Worm (Caenorhabditis elegans) whole organism, L4 larva: Measurements from ENCODE around the gene cls-3.

ENCODE experiments used
- F37D6.2 ChIP-seq: sonication (generic microtip); optimal IDR thresholded peaks from 2 replicates; lab custom pipeline; 2016; ENCODE audit warnings: mild to moderate bottlenecking, missing genetic modification characterization, missing compliant biosample characterization
- T26A8.4 ChIP-seq: fragments of 200-800 bp; sonication (Bioruptor generic); IDR thresholded peaks from 2 replicates; pipeline ENCODE4 v1.3.6; 2022; ENCODE audit warnings: missing genetic modification characterization, missing compliant biosample characterization
- Y105C5A.15 ChIP-seq: fragments of 200-800 bp; sonication (Bioruptor generic); IDR thresholded peaks from 2 replicates; pipeline ENCODE4 v1.3.6; 2022; ENCODE audit warnings: missing genetic modification characterization, missing compliant biosample characterization
- ZK546.5 ChIP-seq, 2 experiments: sonication (generic microtip); optimal IDR thresholded peaks; 2 replicates each; lab custom pipeline; 2017; ENCODE audit warnings: missing biosample characterization in 2 of 2, missing genetic modification characterization in 2 of 2
- aha-1 ChIP-seq: fragments of 150-350 bp; peaks from one replicate; lab custom pipeline; 2014; ENCODE audit warnings: missing biosample characterization, missing genetic modification characterization
- ama-1 ChIP-seq: fragments of 150-350 bp; optimal IDR thresholded peaks from 2 replicates; lab custom pipeline; 2014; ENCODE audit warnings: inconsistent platforms, mixed read lengths
- ceh-28 ChIP-seq: fragments of 150-350 bp; optimal IDR thresholded peaks from 2 replicates; lab custom pipeline; 2014; ENCODE audit warnings: missing biosample characterization, missing genetic modification reagents, missing genetic modification characterization
- ceh-44 ChIP-seq: fragments of 200-800 bp; sonication (Bioruptor generic); IDR thresholded peaks from 2 replicates; pipeline ENCODE4 v1.3.6; 2022; ENCODE audit warnings: missing genetic modification reagents, missing genetic modification characterization, missing compliant biosample characterization
- ctbp-1 ChIP-seq: fragments of 200-800 bp; sonication (Bioruptor generic); IDR thresholded peaks from 2 replicates; pipeline ENCODE4 v1.3.6; 2022; ENCODE audit warnings: missing genetic modification reagents, missing genetic modification characterization, missing compliant biosample characterization
- daf-16 ChIP-seq, 3 experiments: sonication (generic microtip); optimal IDR thresholded peaks; 2 replicates each; lab custom pipeline; 2016 to 2017; ENCODE audit warnings: missing genetic modification characterization in 3 of 3, missing genetic modification reagents in 3 of 3, mild to moderate bottlenecking in 2 of 3, missing compliant biosample characterization in 2 of 3, missing biosample characterization in 1 of 3, moderate library complexity in 1 of 3
- daf-8 ChIP-seq: fragments of 200-800 bp; sonication (Bioruptor generic); IDR thresholded peaks from 2 replicates; pipeline ENCODE4 v1.3.6; 2022; ENCODE audit warnings: missing genetic modification characterization, missing compliant biosample characterization
- dmd-6 ChIP-seq: fragments of 200-800 bp; sonication (Bioruptor generic); IDR thresholded peaks from 2 replicates; pipeline ENCODE4 v1.3.6; 2022; ENCODE audit warnings: missing genetic modification reagents, missing genetic modification characterization, missing compliant biosample characterization
- dmd-8 ChIP-seq: fragments of 200-800 bp; sonication (Bioruptor generic); IDR thresholded peaks from 2 replicates; pipeline ENCODE4 v1.3.6; 2022; ENCODE audit warnings: missing genetic modification characterization, missing compliant biosample characterization
- dpl-1 ChIP-seq: fragments of 150-350 bp; optimal IDR thresholded peaks from 2 replicates; lab custom pipeline; 2014; ENCODE audit warnings: missing biosample characterization, missing genetic modification reagents, missing genetic modification characterization
- dve-1 ChIP-seq: sonication (generic microtip); optimal IDR thresholded peaks from 2 replicates; lab custom pipeline; 2017; ENCODE audit warnings: antibody characterized with exemption, mild to moderate bottlenecking, missing genetic modification characterization, missing compliant biosample characterization; ENCODE audit not compliant: insufficient read depth
- egl-43 ChIP-seq: fragments of 200-800 bp; sonication (Bioruptor generic); IDR thresholded peaks from 2 replicates; pipeline ENCODE4 v1.3.6; 2022; ENCODE audit warnings: missing genetic modification reagents, missing genetic modification characterization, missing compliant biosample characterization
- fkh-10 ChIP-seq: fragments of 150-350 bp; optimal IDR thresholded peaks from 2 replicates; lab custom pipeline; 2014; ENCODE audit warnings: missing biosample characterization, missing genetic modification reagents, missing genetic modification characterization
- hif-1 ChIP-seq, 2 experiments: sonication (generic microtip); optimal IDR thresholded peaks; 2 replicates each; lab custom pipeline; 2016 to 2017; ENCODE audit warnings: missing compliant biosample characterization in 2 of 2, missing genetic modification characterization in 2 of 2, missing genetic modification reagents in 2 of 2, missing genotype in 2 of 2, mild to moderate bottlenecking in 1 of 2
- hlh-11 ChIP-seq: fragments of 200-800 bp; sonication (Bioruptor generic); optimal IDR thresholded peaks from 2 replicates; lab custom pipeline; 2018; ENCODE audit warnings: mild to moderate bottlenecking, missing genetic modification characterization, missing compliant biosample characterization
- hlh-30 ChIP-seq: sonication (generic microtip); optimal IDR thresholded peaks from 2 replicates; lab custom pipeline; 2017; ENCODE audit warnings: antibody characterized with exemption, mild to moderate bottlenecking, missing genetic modification characterization, missing compliant biosample characterization; ENCODE audit not compliant: insufficient read depth
- hmg-1.1 ChIP-seq: fragments of 200-800 bp; sonication (Bioruptor generic); IDR thresholded peaks from 2 replicates; pipeline ENCODE4 v1.3.6; 2022; ENCODE audit warnings: missing genetic modification reagents, missing genetic modification characterization, missing compliant biosample characterization
- lin-13 ChIP-seq: fragments of 150-350 bp; optimal IDR thresholded peaks from 2 replicates; lab custom pipeline; 2014; ENCODE audit warnings: missing biosample characterization, missing genetic modification reagents, missing genetic modification characterization
- lin-15B ChIP-seq: fragments of 150-350 bp; sonication (generic microtip); optimal IDR thresholded peaks from 3 replicates; lab custom pipeline; 2014; ENCODE audit warnings: missing biosample characterization, missing genetic modification characterization
- lsy-2 ChIP-seq, 2 experiments: fragments of 150-350 bp in 1 of 2; sonication (generic microtip) in 1 of 2; optimal IDR thresholded peaks; 2 replicates each; lab custom pipeline; 2014 to 2017; ENCODE audit warnings: missing biosample characterization in 2 of 2, missing genetic modification characterization in 2 of 2
- madf-9 ChIP-seq: fragments of 200-800 bp; sonication (Bioruptor generic); conservative IDR thresholded peaks from 2 replicates; pipeline ENCODE4 v1.3.6; 2022; ENCODE audit warnings: missing genetic modification reagents, missing genetic modification characterization, missing compliant biosample characterization
- mdl-1 ChIP-seq, 2 experiments: fragments of 150-350 bp in 1 of 2; sonication (generic microtip) in 1 of 2; optimal IDR thresholded peaks; 2 replicates each; lab custom pipeline; 2014 to 2017; ENCODE audit warnings: missing biosample characterization in 2 of 2, missing genetic modification characterization in 2 of 2
- mep-1 ChIP-seq: fragments of 150-350 bp; sonication (generic microtip); optimal IDR thresholded peaks from 3 replicates; lab custom pipeline; 2014; ENCODE audit warnings: missing biosample characterization, missing genetic modification characterization
- mes-2 ChIP-seq: sonication (generic microtip); optimal IDR thresholded peaks from 2 replicates; lab custom pipeline; 2016; ENCODE audit warnings: missing genotype, mild to moderate bottlenecking, missing genetic modification characterization, missing compliant biosample characterization; ENCODE audit not compliant: poor library complexity, severe bottlenecking
- mxl-3 ChIP-seq: fragments of 200-800 bp; sonication (Bioruptor generic); optimal IDR thresholded peaks from 2 replicates; lab custom pipeline; 2018; ENCODE audit warnings: mild to moderate bottlenecking, missing genetic modification characterization, missing compliant biosample characterization
- nhr-28 ChIP-seq: fragments of 150-350 bp; optimal IDR thresholded peaks from 2 replicates; lab custom pipeline; 2014; ENCODE audit warnings: missing biosample characterization, missing genetic modification characterization
- nhr-41 ChIP-seq: fragments of 200-800 bp; sonication (Bioruptor generic); IDR thresholded peaks from 2 replicates; pipeline ENCODE4 v1.3.6; 2022; ENCODE audit warnings: missing genetic modification reagents, missing genetic modification characterization, missing compliant biosample characterization
- nhr-48 ChIP-seq: sonication (generic microtip); optimal IDR thresholded peaks from 2 replicates; lab custom pipeline; 2016; ENCODE audit warnings: mild to moderate bottlenecking, missing genetic modification characterization, missing compliant biosample characterization
- nhr-76 ChIP-seq: fragments of 150-350 bp; optimal IDR thresholded peaks from 2 replicates; lab custom pipeline; 2014; ENCODE audit warnings: missing biosample characterization, missing genetic modification characterization
- pha-4 ChIP-seq, 2 experiments: fragments of 150-350 bp in 1 of 2; fragments of 200-800 bp in 1 of 2; sonication (Bioruptor generic) in 1 of 2; IDR thresholded peaks in 1 of 2; optimal IDR thresholded peaks in 1 of 2; 2 replicates each; pipeline versions ENCODE4 v1.3.6 to Lab custom; 2014 to 2022; ENCODE audit warnings: missing genetic modification characterization in 2 of 2, missing genetic modification reagents in 2 of 2, missing biosample characterization in 1 of 2, missing compliant biosample characterization in 1 of 2
- pqm-1 ChIP-seq: sonication (generic microtip); optimal IDR thresholded peaks from 2 replicates; lab custom pipeline; 2017; ENCODE audit warnings: missing biosample characterization, missing genetic modification characterization
- rbr-2 ChIP-seq: sonication (generic microtip); optimal IDR thresholded peaks from 2 replicates; lab custom pipeline; 2016; ENCODE audit warnings: missing genotype, missing genetic modification characterization, missing compliant biosample characterization
- saeg-2 ChIP-seq: fragments of 200-800 bp; sonication (Bioruptor generic); IDR thresholded peaks from 2 replicates; pipeline ENCODE4 v1.3.6; 2022; ENCODE audit warnings: missing genetic modification reagents, missing genetic modification characterization, missing compliant biosample characterization
- snpc-1.2 ChIP-seq: fragments of 200-800 bp; sonication (Bioruptor generic); IDR thresholded peaks from 2 replicates; pipeline ENCODE4 v1.3.6; 2022; ENCODE audit warnings: missing genetic modification reagents, missing genetic modification characterization, missing compliant biosample characterization
- snpc-4 ChIP-seq: fragments of 150-350 bp; optimal IDR thresholded peaks from 2 replicates; lab custom pipeline; 2014; ENCODE audit warnings: missing biosample characterization, missing genetic modification characterization
- spr-3 ChIP-seq: fragments of 200-800 bp; sonication (Bioruptor generic); optimal IDR thresholded peaks from 2 replicates; lab custom pipeline; 2018; ENCODE audit warnings: mild to moderate bottlenecking, missing genetic modification characterization, missing compliant biosample characterization
- tra-1 ChIP-seq: fragments of 200-800 bp; sonication (Bioruptor generic); IDR thresholded peaks from 2 replicates; pipeline ENCODE4 v1.3.6; 2022; ENCODE audit warnings: missing genetic modification reagents, missing genetic modification characterization, missing compliant biosample characterization
- ztf-7 ChIP-seq: fragments of 150-350 bp; optimal IDR thresholded peaks from 2 replicates; lab custom pipeline; 2014; ENCODE audit warnings: missing biosample characterization, missing genetic modification characterization

The cls-3 gene

DNA sequence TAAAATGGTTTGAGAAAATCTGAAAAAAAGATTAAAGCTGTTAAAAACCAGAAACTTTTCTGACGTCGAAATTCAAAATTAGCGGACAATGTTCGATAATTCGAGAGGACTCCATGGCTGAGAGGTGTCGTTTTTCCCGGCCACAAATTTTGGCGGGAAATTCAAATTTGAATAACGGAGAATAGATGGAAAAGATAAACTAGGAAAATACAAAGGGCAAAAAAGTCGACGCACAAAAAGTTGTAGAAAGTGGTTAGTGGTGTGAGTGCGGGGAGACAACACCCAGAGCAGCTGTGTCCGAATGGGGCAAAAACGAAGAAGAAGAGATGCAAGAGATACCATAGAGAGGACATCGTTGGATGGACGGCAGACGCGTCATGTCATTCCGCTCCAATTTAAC, at the start of gene cls-3:
Gene cls-3 (minus strand): TSS at position 19 of the 400 bp plus-strand sequence.
- TF ChIP-seq mes-2 (tag; lab: Kevin White, UChicago) (peak; percentile 88), dpl-1 (GFP tag; lab: Kevin White, UChicago) (peak; percentile 90), snpc-1.2 (GFP tag; lab: Robert Waterston, UW) (no peak), nhr-41 (GFP tag; lab: Robert Waterston, UW) (no peak)
- TF ChIP-seq, all 104 proteins: peak for 2

DNA sequence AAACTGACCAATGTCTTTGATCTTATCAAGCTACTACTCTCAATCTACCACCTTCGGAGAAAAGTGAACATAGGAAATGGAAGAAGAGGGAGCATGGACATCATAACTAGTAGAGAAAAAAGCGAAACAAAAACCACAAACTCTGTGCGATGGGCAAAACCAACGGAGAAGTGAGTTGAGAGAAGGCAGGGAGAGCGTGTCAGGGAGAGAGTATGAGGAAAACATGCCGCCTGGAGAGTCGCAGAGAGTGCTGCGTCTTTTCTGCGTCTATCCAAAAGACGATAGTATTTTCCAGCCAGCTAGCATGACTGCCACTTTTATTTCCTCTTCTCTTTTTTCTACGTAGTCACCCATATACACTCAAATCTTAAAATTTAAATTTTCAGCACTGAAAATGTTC, 49.1 kb upstream of the cls-3 start, which contains the start of gene saeg-2:
Gene saeg-2 (plus strand): TSS at position 381 of the 400 bp plus-strand sequence.
- TF ChIP-seq hmg-1.1 (GFP tag; lab: Robert Waterston, UW), result peak; percentile 62
- TF ChIP-seq nhr-48 (tag; lab: Kevin White, UChicago), result no peak
- TF ChIP-seq lin-13 (GFP tag; lab: Kevin White, UChicago), result peak; percentile 56
- peak; percentile 36 for TF ChIP-seq pqm-1 (tag; lab: Kevin White, UChicago)
- no peak for TF ChIP-seq daf-8 (GFP tag; lab: Robert Waterston, UW)
- TF ChIP-seq lsy-2 (tag; optimal IDR thresholded peaks at IDR 0.05; lab: Kevin White, UChicago), result peak in 1 of 2 experiments; percentile 23
- TF ChIP-seq mep-1 (tag; lab: Kevin White, UChicago), result peak; percentile 52
- TF ChIP-seq dve-1 (tag; lab: Kevin White, UChicago), result peak; percentile 60
- peak; percentile 31 for TF ChIP-seq dpl-1 (GFP tag; lab: Kevin White, UChicago)
- TF ChIP-seq mes-2 (tag; lab: Kevin White, UChicago), result peak; percentile 34
- TF ChIP-seq tra-1 (GFP tag; lab: Robert Waterston, UW), result no peak
- TF ChIP-seq ztf-7 (tag; lab: Kevin White, UChicago), result peak; percentile 14
- TF ChIP-seq hlh-30 (tag; lab: Kevin White, UChicago), result peak; percentile 31
- no peak for TF ChIP-seq fkh-10 (GFP tag; lab: Kevin White, UChicago)
- TF ChIP-seq aha-1 (tag; lab: Kevin White, UChicago), result peak; percentile 93
- TF ChIP-seq nhr-28 (tag; lab: Kevin White, UChicago), result peak; percentile 36
- no peak for TF ChIP-seq ctbp-1 (GFP tag; lab: Robert Waterston, UW)
- TF ChIP-seq nhr-76 (tag; lab: Kevin White, UChicago), result no peak
- no peak for TF ChIP-seq ama-1
- TF ChIP-seq dmd-8 (GFP tag; lab: Robert Waterston, UW), result no peak
- peak; percentile 78 for TF ChIP-seq hlh-11 (tag; lab: Kevin White, UChicago)
- TF ChIP-seq ceh-44 (GFP tag; lab: Robert Waterston, UW), result no peak
- TF ChIP-seq mxl-3 (GFP tag; lab: Kevin White, UChicago), result peak; percentile 75
- TF ChIP-seq dmd-6 (GFP tag; lab: Robert Waterston, UW), result peak; percentile 19; the same call in 1 of the 2 replicates
- 0 out of 2 replicates have a peak, but pooled peaks have one; percentile 35 for TF ChIP-seq Y105C5A.15
- no peak for TF ChIP-seq spr-3 (GFP tag; lab: Kevin White, UChicago)
- no peak for TF ChIP-seq daf-16 (GFP tag; optimal IDR thresholded peaks at IDR 0.05; lab: Kevin White, UChicago)
- peak; percentile 51 for TF ChIP-seq daf-16 (tag; optimal IDR thresholded peaks at IDR 0.05; lab: Kevin White, UChicago)
- TF ChIP-seq ZK546.5 (tag; optimal IDR thresholded peaks at IDR 0.05; lab: Kevin White, UChicago), result no peak
- peak; percentile 34 for TF ChIP-seq rbr-2 (tag; lab: Kevin White, UChicago)
- TF ChIP-seq ceh-28 (tag; lab: Kevin White, UChicago), result no peak
- TF ChIP-seq egl-43, result 0 out of 2 replicates have a peak, but pooled peaks have one; percentile 51
- peak in 1 of 2 experiments; percentile 71 for TF ChIP-seq mdl-1 (tag; optimal IDR thresholded peaks at IDR 0.05; lab: Kevin White, UChicago)
- no peak for TF ChIP-seq F37D6.2
- TF ChIP-seq nhr-41 (GFP tag; lab: Robert Waterston, UW), result no peak
- TF ChIP-seq pha-4 (GFP tag; IDR thresholded peaks at IDR 0.05; lab: Robert Waterston, UW), result no peak
- peak; percentile 41 for TF ChIP-seq pha-4 (tag; optimal IDR thresholded peaks at IDR 0.05; lab: Kevin White, UChicago)
- TF ChIP-seq hif-1 (tag; optimal IDR thresholded peaks at IDR 0.05; lab: Kevin White, UChicago), result peak in 1 of 2 experiments; percentile 15
- TF ChIP-seq lin-15B (tag; lab: Kevin White, UChicago), result no peak
- TF ChIP-seq saeg-2 (GFP tag; lab: Robert Waterston, UW), result no peak
- TF ChIP-seq madf-9, result no peak
- TF ChIP-seq T26A8.4 (GFP tag; lab: Robert Waterston, UW), result peak; percentile 39; the same call in 1 of the 2 replicates
- no peak for TF ChIP-seq snpc-4 (tag; lab: Kevin White, UChicago)
